Worm (Caenorhabditis elegans) whole organism, L3 larva: ENCODE measurements around the gene cyp-43A1.
A peak's percentile ranks its signal among the peaks of the same experiment; 100 is the strongest.

Experiments used
- R02D3.7 ChIP-seq: fragments of 150-350 bp; optimal IDR thresholded peaks from 2 replicates; lab custom pipeline; 2014; ENCODE audit warnings: missing biosample characterization, missing genetic modification characterization
- ZK546.5 ChIP-seq: sonication (generic microtip); optimal IDR thresholded peaks from 2 replicates; lab custom pipeline; 2017; ENCODE audit warnings: missing biosample characterization, missing genetic modification characterization
- aly-2 ChIP-seq: fragments of 150-350 bp; optimal IDR thresholded peaks from 2 replicates; lab custom pipeline; 2014; ENCODE audit warnings: missing biosample characterization, missing genetic modification characterization
- ama-1 ChIP-seq: fragments of 150-350 bp; optimal IDR thresholded peaks from 2 replicates; lab custom pipeline; 2018
- ceh-16 ChIP-seq: sonication (generic microtip); optimal IDR thresholded peaks from 2 replicates; lab custom pipeline; 2017; ENCODE audit warnings: missing biosample characterization, missing genetic modification characterization
- ceh-28 ChIP-seq: fragments of 150-350 bp; optimal IDR thresholded peaks from 2 replicates; lab custom pipeline; 2014; ENCODE audit warnings: missing biosample characterization, missing genetic modification reagents, missing genetic modification characterization
- ceh-82 ChIP-seq: fragments of 150-350 bp; optimal IDR thresholded peaks from 2 replicates; lab custom pipeline; 2014; ENCODE audit warnings: missing biosample characterization, missing genetic modification characterization
- ceh-9 ChIP-seq: sonication (generic microtip); optimal IDR thresholded peaks from 2 replicates; lab custom pipeline; 2018; ENCODE audit warnings: missing biosample characterization, missing genetic modification characterization
- daf-12 ChIP-seq: fragments of 150-350 bp; optimal IDR thresholded peaks from 2 replicates; lab custom pipeline; 2014; ENCODE audit warnings: missing biosample characterization, missing genetic modification reagents, missing genetic modification characterization
- egl-27 ChIP-seq: sonication (generic microtip); optimal IDR thresholded peaks from 4 replicates; lab custom pipeline; 2017; ENCODE audit warnings: missing biosample characterization, missing genetic modification reagents, missing genetic modification characterization
- egl-5 ChIP-seq: fragments of 150-350 bp; optimal IDR thresholded peaks from 2 replicates; lab custom pipeline; 2017; ENCODE audit warnings: missing biosample characterization, missing genetic modification reagents, missing genetic modification characterization, inconsistent platforms
- elt-1 ChIP-seq: fragments of 150-350 bp; optimal IDR thresholded peaks from 2 replicates; lab custom pipeline; 2014; ENCODE audit warnings: missing biosample characterization, missing genetic modification characterization
- elt-2 ChIP-seq: sonication (generic microtip); optimal IDR thresholded peaks from 2 replicates; lab custom pipeline; 2016; ENCODE audit warnings: missing genetic modification reagents, mild to moderate bottlenecking, missing genetic modification characterization, missing compliant biosample characterization
- elt-3 ChIP-seq, 3 experiments: fragments of 150-350 bp in 1 of 3; sonication (generic microtip) in 2 of 3; optimal IDR thresholded peaks; 2 replicates in 2 of 3; 4 replicates in 1 of 3; lab custom pipeline; 2014 to 2017; ENCODE audit warnings: missing biosample characterization in 3 of 3, missing genetic modification characterization in 3 of 3
- eor-1 ChIP-seq, 2 experiments: fragments of 150-350 bp; optimal IDR thresholded peaks; 2 replicates each; lab custom pipeline; 2014 to 2018; ENCODE audit warnings: missing biosample characterization in 2 of 2, missing genetic modification characterization in 2 of 2
- fkh-10 ChIP-seq: sonication (generic microtip); optimal IDR thresholded peaks from 2 replicates; lab custom pipeline; 2017; ENCODE audit warnings: missing biosample characterization, missing genetic modification reagents, missing genetic modification characterization
- fkh-2 ChIP-seq: fragments of 150-350 bp; optimal IDR thresholded peaks from 2 replicates; lab custom pipeline; 2014; ENCODE audit warnings: missing biosample characterization, missing genetic modification reagents, missing genetic modification characterization
- fos-1 ChIP-seq: fragments of 150-350 bp; optimal IDR thresholded peaks from 2 replicates; lab custom pipeline; 2014; ENCODE audit warnings: missing biosample characterization, missing genetic modification characterization
- hmg-11 ChIP-seq: sonication (generic microtip); optimal IDR thresholded peaks from 2 replicates; lab custom pipeline; 2016; ENCODE audit warnings: missing genetic modification characterization, missing compliant biosample characterization
- jun-1 ChIP-seq: fragments of 150-350 bp; optimal IDR thresholded peaks from 2 replicates; lab custom pipeline; 2014; ENCODE audit warnings: missing biosample characterization, missing genetic modification reagents, missing genetic modification characterization
- lin-15B ChIP-seq: fragments of 150-350 bp; optimal IDR thresholded peaks from 2 replicates; lab custom pipeline; 2014; ENCODE audit warnings: missing biosample characterization, missing genetic modification characterization
- lin-39 ChIP-seq: fragments of 150-350 bp; optimal IDR thresholded peaks from 2 replicates; lab custom pipeline; 2018; ENCODE audit warnings: missing biosample characterization, missing genetic modification reagents, missing genetic modification characterization
- lsy-12 ChIP-seq: sonication (generic microtip); optimal IDR thresholded peaks from 2 replicates; lab custom pipeline; 2016; ENCODE audit warnings: mild to moderate bottlenecking, missing genetic modification characterization, missing compliant biosample characterization
- mdl-1 ChIP-seq: fragments of 150-350 bp; optimal IDR thresholded peaks from 2 replicates; lab custom pipeline; 2014; ENCODE audit warnings: missing biosample characterization, missing genetic modification characterization
- mml-1 ChIP-seq: fragments of 150-350 bp; sonication (generic microtip); optimal IDR thresholded peaks from 3 replicates; lab custom pipeline; 2014; ENCODE audit warnings: missing biosample characterization, missing genetic modification characterization
- nfya-1 ChIP-seq: sonication (generic microtip); optimal IDR thresholded peaks from 2 replicates; lab custom pipeline; 2017; ENCODE audit warnings: missing genetic modification characterization, mild to moderate bottlenecking, missing compliant biosample characterization, antibody characterized with exemption, moderate library complexity; ENCODE audit not compliant: insufficient read depth
- nhr-11 ChIP-seq: fragments of 150-350 bp; optimal IDR thresholded peaks from 2 replicates; lab custom pipeline; 2014; ENCODE audit warnings: missing biosample characterization, missing genetic modification characterization
- nhr-12 ChIP-seq: fragments of 150-350 bp; optimal IDR thresholded peaks from 2 replicates; lab custom pipeline; 2014; ENCODE audit warnings: missing biosample characterization, missing genetic modification characterization
- nhr-23 ChIP-seq: fragments of 150-350 bp; optimal IDR thresholded peaks from 2 replicates; lab custom pipeline; 2014; ENCODE audit warnings: missing biosample characterization, missing genetic modification reagents, missing genetic modification characterization
- nhr-237 ChIP-seq: fragments of 150-350 bp; optimal IDR thresholded peaks from 2 replicates; lab custom pipeline; 2014; ENCODE audit warnings: missing biosample characterization, missing genetic modification characterization
- nhr-25 ChIP-seq: sonication (generic microtip); optimal IDR thresholded peaks from 2 replicates; lab custom pipeline; 2017; ENCODE audit warnings: missing biosample characterization, missing genetic modification characterization
- nhr-28 ChIP-seq: fragments of 150-350 bp; optimal IDR thresholded peaks from 2 replicates; lab custom pipeline; 2014; ENCODE audit warnings: missing biosample characterization, missing genetic modification characterization
- nhr-43 ChIP-seq: sonication (generic microtip); optimal IDR thresholded peaks from 2 replicates; lab custom pipeline; 2016; ENCODE audit warnings: mild to moderate bottlenecking, missing genetic modification characterization, missing compliant biosample characterization; ENCODE audit not compliant: poor library complexity, severe bottlenecking
- nhr-67 ChIP-seq: fragments of 150-350 bp; optimal IDR thresholded peaks from 2 replicates; lab custom pipeline; 2014; ENCODE audit warnings: missing biosample characterization, missing genetic modification characterization
- nhr-76 ChIP-seq: fragments of 150-350 bp; sonication (generic microtip); optimal IDR thresholded peaks from 5 replicates; lab custom pipeline; 2014; ENCODE audit warnings: missing biosample characterization, missing genetic modification characterization
- nhr-77 ChIP-seq: fragments of 150-350 bp; optimal IDR thresholded peaks from 2 replicates; lab custom pipeline; 2014; ENCODE audit warnings: missing biosample characterization, missing genetic modification characterization
- pha-4 ChIP-seq: fragments of 150-350 bp; optimal IDR thresholded peaks from 2 replicates; lab custom pipeline; 2014; ENCODE audit warnings: missing biosample characterization, missing genetic modification reagents, missing genetic modification characterization
- pqm-1 ChIP-seq: fragments of 150-350 bp; optimal IDR thresholded peaks from 2 replicates; lab custom pipeline; 2017; ENCODE audit warnings: missing biosample characterization, missing genetic modification characterization, inconsistent platforms
- sea-2 ChIP-seq: fragments of 150-350 bp; sonication (generic microtip); optimal IDR thresholded peaks from 4 replicates; lab custom pipeline; 2014; ENCODE audit warnings: missing biosample characterization, missing genetic modification reagents, missing genetic modification characterization
- skn-1 ChIP-seq: fragments of 150-350 bp; optimal IDR thresholded peaks from 2 replicates; lab custom pipeline; 2014; ENCODE audit warnings: missing biosample characterization, missing genetic modification characterization
- snpc-4 ChIP-seq: fragments of 150-350 bp; optimal IDR thresholded peaks from 2 replicates; lab custom pipeline; 2014; ENCODE audit warnings: missing biosample characterization, missing genetic modification characterization
- tbx-2 ChIP-seq: sonication (generic microtip); optimal IDR thresholded peaks from 2 replicates; lab custom pipeline; 2016; ENCODE audit warnings: mild to moderate bottlenecking, missing genetic modification characterization, missing compliant biosample characterization
- unc-39 ChIP-seq: sonication (generic microtip); optimal IDR thresholded peaks from 4 replicates; lab custom pipeline; 2017; ENCODE audit warnings: missing biosample characterization, missing genetic modification characterization
- unc-62 ChIP-seq: fragments of 150-350 bp; sonication (generic microtip); optimal IDR thresholded peaks from 4 replicates; lab custom pipeline; 2014; ENCODE audit warnings: missing biosample characterization, missing genetic modification reagents, missing genetic modification characterization
- zag-1 ChIP-seq: fragments of 150-350 bp; optimal IDR thresholded peaks from 2 replicates; lab custom pipeline; 2014; ENCODE audit warnings: missing biosample characterization, missing genetic modification characterization
- ztf-11 ChIP-seq: fragments of 150-350 bp; optimal IDR thresholded peaks from 2 replicates; lab custom pipeline; 2014; ENCODE audit warnings: missing biosample characterization, missing genetic modification characterization
- ztf-4 ChIP-seq: fragments of 150-350 bp; optimal IDR thresholded peaks from 2 replicates; lab custom pipeline; 2014; ENCODE audit warnings: missing biosample characterization, missing genetic modification characterization

Gene cyp-43A1

ce11 chrX:5686065-5686464 is 28.3 kb upstream of the cyp-43A1 start, which contains the start of gene set-20:
Gene set-20 (minus strand): TSS chrX:5686158.
- TF ChIP-seq zag-1 (tag; lab: Kevin White, UChicago) = no peak
- no peak for TF ChIP-seq daf-12 (tag; lab: Kevin White, UChicago)
- TF ChIP-seq unc-39 = no peak
- peak; percentile 12 for TF ChIP-seq nhr-43 (tag; lab: Kevin White, UChicago)
- no peak for TF ChIP-seq nhr-12
- no peak for TF ChIP-seq ztf-4
- peak; percentile 59 for TF ChIP-seq snpc-4 (tag; lab: Kevin White, UChicago)
- TF ChIP-seq skn-1 (tag; lab: Kevin White, UChicago) = no peak
- peak; percentile 34 for TF ChIP-seq pha-4 (tag; lab: Kevin White, UChicago)
- no peak for TF ChIP-seq nhr-28 (tag; lab: Kevin White, UChicago)
- TF ChIP-seq eor-1 (tag; optimal IDR thresholded peaks at IDR 0.05; lab: Kevin White, UChicago) = no peak
- TF ChIP-seq lsy-12 = no peak
- TF ChIP-seq lin-39 = peak; percentile 80
- TF ChIP-seq nfya-1 (tag; lab: Kevin White, UChicago) = peak; percentile 69
- no peak for TF ChIP-seq elt-2 (tag; lab: Kevin White, UChicago)
- no peak for TF ChIP-seq nhr-237
- no peak for TF ChIP-seq tbx-2 (tag; lab: Kevin White, UChicago)
- no peak for TF ChIP-seq ceh-16 (tag; lab: Kevin White, UChicago)
- TF ChIP-seq elt-1 = no peak
- TF ChIP-seq nhr-23 (tag; lab: Kevin White, UChicago) = peak; percentile 59
- TF ChIP-seq nhr-67 (tag; lab: Kevin White, UChicago) = no peak
- no peak for TF ChIP-seq ceh-82 (tag; lab: Kevin White, UChicago)
- peak; percentile 9 for TF ChIP-seq lin-15B
- no peak for TF ChIP-seq sea-2 (GFP tag; lab: Kevin White, UChicago)
- TF ChIP-seq jun-1 (tag; lab: Kevin White, UChicago) = peak; percentile 20
- no peak for TF ChIP-seq aly-2 (tag; lab: Kevin White, UChicago)
- no peak for TF ChIP-seq ztf-11 (tag; lab: Kevin White, UChicago)
- TF ChIP-seq egl-5 (tag; lab: Kevin White, UChicago) = no peak
- TF ChIP-seq elt-3 (tag; optimal IDR thresholded peaks at IDR 0.05; lab: Kevin White, UChicago) = no peak
- no peak for TF ChIP-seq mml-1 (tag; lab: Kevin White, UChicago)
- no peak for TF ChIP-seq ceh-28
- no peak for TF ChIP-seq R02D3.7 (tag; lab: Kevin White, UChicago)
- no peak for TF ChIP-seq pqm-1 (tag; lab: Kevin White, UChicago)
- TF ChIP-seq mdl-1 (tag; lab: Kevin White, UChicago) = no peak
- peak; percentile 93 for TF ChIP-seq hmg-11
- TF ChIP-seq egl-27 (tag; lab: Kevin White, UChicago) = no peak
- TF ChIP-seq nhr-77 = no peak
- TF ChIP-seq nhr-25 (tag; lab: Kevin White, UChicago) = peak; percentile 72
- no peak for TF ChIP-seq fkh-2 (tag; lab: Kevin White, UChicago)
- no peak for TF ChIP-seq ceh-9 (tag; lab: Kevin White, UChicago)
- no peak for TF ChIP-seq fkh-10 (GFP tag; lab: Kevin White, UChicago)
- TF ChIP-seq nhr-11 (tag; lab: Kevin White, UChicago) = no peak
- TF ChIP-seq ama-1 (lab: Kevin White, UChicago) = no peak
- no peak for TF ChIP-seq nhr-76 (tag; lab: Kevin White, UChicago)
- TF ChIP-seq ZK546.5 = no peak
- peak; percentile 71 for TF ChIP-seq fos-1 (tag; lab: Kevin White, UChicago)
- TF ChIP-seq unc-62 (GFP tag; lab: Kevin White, UChicago) = no peak
- TF ChIP-seq, all 47 proteins: peak for 11
